Worm (Caenorhabditis elegans) whole organism, L4/young adult: ENCODE results near the gene slc-25A29.
A peak's percentile ranks its signal among the peaks of the same experiment; 100 is the strongest.

ENCODE experiments used
- W03F9.2 ChIP-seq: fragments of 150-350 bp; optimal IDR thresholded peaks from 2 replicates; lab custom pipeline; 2014; ENCODE audit warnings: missing biosample characterization, missing genetic modification characterization
- dao-5 ChIP-seq: sonication (generic microtip); optimal IDR thresholded peaks from 2 replicates; lab custom pipeline; 2016; ENCODE audit warnings: missing genotype, missing genetic modification characterization, moderate library complexity, missing compliant biosample characterization
- him-1 ChIP-seq: sonication (generic microtip); optimal IDR thresholded peaks from 2 replicates; lab custom pipeline; 2016; ENCODE audit warnings: missing genotype, missing genetic modification reagents, missing genetic modification characterization, missing compliant biosample characterization

The slc-25A29 gene

ce11 chrV:14648825-14649224 lies 9.2 kb downstream of the slc-25A29 start:
- TF ChIP-seq W03F9.2 (tag; lab: Kevin White, UChicago) (no peak), him-1 (tag; lab: Kevin White, UChicago) (no peak), dao-5 (tag; lab: Kevin White, UChicago) (no peak)

ce11 chrV:14645817-14646789 lies 11.9 kb downstream of the slc-25A29 start, which contains the start of the genes rfc-1 and pmp-3:
Gene rfc-1, minus strand, starts transcription at chrV:14645979.
Gene pmp-3, plus strand, starts transcription at chrV:14646739.
- TF ChIP-seq W03F9.2 (tag; lab: Kevin White, UChicago): peak; percentile 62
- no peak for TF ChIP-seq dao-5 (tag; lab: Kevin White, UChicago)
- no peak for TF ChIP-seq him-1 (tag; lab: Kevin White, UChicago)

ce11 chrV:14642016-14642415 lies 16.0 kb downstream of the slc-25A29 start:
- TF ChIP-seq dao-5 (tag; lab: Kevin White, UChicago): no peak
- no peak for TF ChIP-seq him-1 (tag; lab: Kevin White, UChicago)
- TF ChIP-seq W03F9.2 (tag; lab: Kevin White, UChicago): no peak

- TF ChIP-seq dao-5 (tag; lab: Kevin White, UChicago): no peak
These were observed 17.2 kb downstream of the slc-25A29 start, which contains the start of gene C54G10.1 for ce11 chrV:14640769-14641168. Gene C54G10.1, plus strand, starts transcription at chrV:14641101.

- no peak for TF ChIP-seq him-1 (tag; lab: Kevin White, UChicago)
- no peak for TF ChIP-seq W03F9.2 (tag; lab: Kevin White, UChicago)
- TF ChIP-seq dao-5 (tag; lab: Kevin White, UChicago): no peak
These were observed 17.9 kb downstream of the slc-25A29 start, which contains the start of gene F43D2.7 for ce11 chrV:14640071-14640470. Gene F43D2.7, minus strand, starts transcription at chrV:14640171.

- TF ChIP-seq him-1 (tag; lab: Kevin White, UChicago) (no peak), dao-5 (tag; lab: Kevin White, UChicago) (no peak), W03F9.2 (tag; lab: Kevin White, UChicago) (no peak)
These were observed 19.9 kb downstream of the slc-25A29 start for ce11 chrV:14638075-14638474.

- TF ChIP-seq W03F9.2 (tag; lab: Kevin White, UChicago): no peak
- no peak for TF ChIP-seq him-1 (tag; lab: Kevin White, UChicago)
- no peak for TF ChIP-seq dao-5 (tag; lab: Kevin White, UChicago)
These were observed 22.9 kb downstream of the slc-25A29 start, which contains the start of gene F43D2.6 for ce11 chrV:14635119-14635518. Gene F43D2.6, minus strand, starts transcription at chrV:14635180.

- TF ChIP-seq him-1 (tag; lab: Kevin White, UChicago) (no peak), W03F9.2 (tag; lab: Kevin White, UChicago) (no peak), dao-5 (tag; lab: Kevin White, UChicago) (no peak)
These were observed 24.7 kb downstream of the slc-25A29 start for ce11 chrV:14633319-14633718.

- TF ChIP-seq him-1 (tag; lab: Kevin White, UChicago) (no peak), dao-5 (tag; lab: Kevin White, UChicago) (no peak), W03F9.2 (tag; lab: Kevin White, UChicago) (no peak)
These were observed 26.4 kb downstream of the slc-25A29 start, which contains the start of gene F43D2.3 for ce11 chrV:14631588-14631987. Gene F43D2.3, plus strand, starts transcription at chrV:14631888.

- TF ChIP-seq him-1 (tag; lab: Kevin White, UChicago) (no peak), W03F9.2 (tag; lab: Kevin White, UChicago) (no peak), dao-5 (tag; lab: Kevin White, UChicago) (no peak)
These were observed 32.3 kb downstream of the slc-25A29 start for ce11 chrV:14625662-14626061.

ce11 chrV:14620835-14621234 lies 37.1 kb downstream of the slc-25A29 start, which contains the start of gene hot-1:
Gene hot-1, plus strand, starts transcription at chrV:14621135.
- TF ChIP-seq him-1 (tag; lab: Kevin White, UChicago) (no peak), W03F9.2 (tag; lab: Kevin White, UChicago) (no peak), dao-5 (tag; lab: Kevin White, UChicago) (no peak)

ce11 chrV:14620311-14620710 lies 37.7 kb downstream of the slc-25A29 start:
- no peak for TF ChIP-seq W03F9.2 (tag; lab: Kevin White, UChicago)
- no peak for TF ChIP-seq dao-5 (tag; lab: Kevin White, UChicago)
- TF ChIP-seq him-1 (tag; lab: Kevin White, UChicago): no peak

- TF ChIP-seq him-1 (tag; lab: Kevin White, UChicago) (no peak), W03F9.2 (tag; lab: Kevin White, UChicago) (no peak), dao-5 (tag; lab: Kevin White, UChicago) (no peak)
These were observed 40.3 kb downstream of the slc-25A29 start for ce11 chrV:14617711-14618110.
